Worm (Caenorhabditis elegans) whole organism, L3 larva: ENCODE measurements around the gene F40G9.18.

ENCODE experiments used
- ama-1 ChIP-seq: fragments of 150-350 bp; optimal IDR thresholded peaks from 2 replicates; lab custom pipeline; 2018
- ceh-16 ChIP-seq: sonication (generic microtip); optimal IDR thresholded peaks from 2 replicates; lab custom pipeline; 2017; ENCODE audit warnings: missing biosample characterization, missing genetic modification characterization
- ceh-82 ChIP-seq: fragments of 150-350 bp; optimal IDR thresholded peaks from 2 replicates; lab custom pipeline; 2014; ENCODE audit warnings: missing biosample characterization, missing genetic modification characterization
- daf-12 ChIP-seq: fragments of 150-350 bp; optimal IDR thresholded peaks from 2 replicates; lab custom pipeline; 2014; ENCODE audit warnings: missing biosample characterization, missing genetic modification reagents, missing genetic modification characterization
- jun-1 ChIP-seq: fragments of 150-350 bp; optimal IDR thresholded peaks from 2 replicates; lab custom pipeline; 2014; ENCODE audit warnings: missing biosample characterization, missing genetic modification reagents, missing genetic modification characterization
- mml-1 ChIP-seq: fragments of 150-350 bp; sonication (generic microtip); optimal IDR thresholded peaks from 3 replicates; lab custom pipeline; 2014; ENCODE audit warnings: missing biosample characterization, missing genetic modification characterization
- nfya-1 ChIP-seq: sonication (generic microtip); optimal IDR thresholded peaks from 2 replicates; lab custom pipeline; 2017; ENCODE audit warnings: missing genetic modification characterization, mild to moderate bottlenecking, missing compliant biosample characterization, antibody characterized with exemption, moderate library complexity; ENCODE audit not compliant: insufficient read depth
- nhr-12 ChIP-seq: fragments of 150-350 bp; optimal IDR thresholded peaks from 2 replicates; lab custom pipeline; 2014; ENCODE audit warnings: missing biosample characterization, missing genetic modification characterization
- nhr-23 ChIP-seq: fragments of 150-350 bp; optimal IDR thresholded peaks from 2 replicates; lab custom pipeline; 2014; ENCODE audit warnings: missing biosample characterization, missing genetic modification reagents, missing genetic modification characterization
- nhr-28 ChIP-seq: fragments of 150-350 bp; optimal IDR thresholded peaks from 2 replicates; lab custom pipeline; 2014; ENCODE audit warnings: missing biosample characterization, missing genetic modification characterization
- nhr-76 ChIP-seq: fragments of 150-350 bp; sonication (generic microtip); optimal IDR thresholded peaks from 5 replicates; lab custom pipeline; 2014; ENCODE audit warnings: missing biosample characterization, missing genetic modification characterization
- pqm-1 ChIP-seq: fragments of 150-350 bp; optimal IDR thresholded peaks from 2 replicates; lab custom pipeline; 2017; ENCODE audit warnings: missing biosample characterization, missing genetic modification characterization, inconsistent platforms
- zag-1 ChIP-seq: fragments of 150-350 bp; optimal IDR thresholded peaks from 2 replicates; lab custom pipeline; 2014; ENCODE audit warnings: missing biosample characterization, missing genetic modification characterization
- ztf-11 ChIP-seq: fragments of 150-350 bp; optimal IDR thresholded peaks from 2 replicates; lab custom pipeline; 2014; ENCODE audit warnings: missing biosample characterization, missing genetic modification characterization

DNA sequence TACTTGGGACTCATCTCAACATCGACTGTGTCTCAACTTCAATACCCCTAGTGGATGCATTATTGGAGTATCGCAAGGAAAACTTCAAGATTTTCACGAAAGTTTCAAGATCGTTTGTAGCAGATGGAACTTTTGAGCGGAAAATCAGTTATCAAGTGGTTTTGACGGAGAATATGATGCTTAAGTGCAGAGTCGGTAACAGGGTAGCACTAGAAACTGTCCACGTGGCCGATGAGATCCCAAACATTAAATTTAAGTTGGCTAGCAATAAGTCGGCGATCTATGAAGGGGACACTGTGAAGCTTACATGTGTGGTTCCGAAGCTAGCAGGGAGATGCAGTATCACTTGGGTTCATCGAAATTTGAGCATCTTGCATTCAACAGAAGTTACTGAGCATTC, 10.2 kb downstream of the F40G9.18 start:
- TF ChIP-seq nfya-1 (tag; lab: Kevin White, UChicago) (no peak), nhr-28 (tag; lab: Kevin White, UChicago) (no peak), daf-12 (tag; lab: Kevin White, UChicago) (no peak), mml-1 (tag; lab: Kevin White, UChicago) (no peak), zag-1 (tag; lab: Kevin White, UChicago) (no peak), pqm-1 (tag; lab: Kevin White, UChicago) (no peak), jun-1 (tag; lab: Kevin White, UChicago) (no peak), ztf-11 (no peak), ama-1 (lab: Kevin White, UChicago) (no peak), nhr-23 (tag; lab: Kevin White, UChicago) (no peak), nhr-12 (tag; lab: Kevin White, UChicago) (no peak), nhr-76 (tag; lab: Kevin White, UChicago) (no peak), ceh-82 (tag; lab: Kevin White, UChicago) (no peak), ceh-16 (tag; lab: Kevin White, UChicago) (no peak)
